Worm (Caenorhabditis elegans) whole organism, young adult: ENCODE results near the gene gon-14.
"Not testable (repeated sequence)": the region's sequence is repeated elsewhere in the genome, so short reads cannot be mapped to it uniquely, and the experiment has no call there.

Experiments
- F49E8.2 ChIP-seq: sonication (generic microtip); optimal IDR thresholded peaks from 3 replicates; lab custom pipeline; 2017; ENCODE audit warnings: missing genetic modification characterization, mild to moderate bottlenecking, missing compliant biosample characterization, antibody characterized with exemption, moderate library complexity; ENCODE audit not compliant: insufficient read depth
- K11D2.4 ChIP-seq: fragments of 200-800 bp; sonication (Bioruptor generic); IDR thresholded peaks from 2 replicates; pipeline ENCODE4 v1.3.6; 2022; ENCODE audit warnings: missing genetic modification reagents, missing genetic modification characterization, missing compliant biosample characterization
- ama-1 ChIP-seq, 3 experiments: fragments of 150-350 bp in 1 of 3; sonication (generic microtip) in 2 of 3; optimal IDR thresholded peaks; 2 replicates each; lab custom pipeline; 2014 to 2018; ENCODE audit warnings: missing biosample characterization in 2 of 3, missing genetic modification characterization in 2 of 3, missing genetic modification reagents in 2 of 3
- bed-2 ChIP-seq: fragments of 200-800 bp; sonication (Bioruptor generic); IDR thresholded peaks from 2 replicates; pipeline ENCODE4 v1.3.6; 2022; ENCODE audit warnings: missing genetic modification reagents, missing genetic modification characterization, missing compliant biosample characterization
- ceh-79 ChIP-seq: sonication (generic microtip); optimal IDR thresholded peaks from 2 replicates; lab custom pipeline; 2017; ENCODE audit warnings: mild to moderate bottlenecking, missing genetic modification characterization, missing compliant biosample characterization
- dpl-1 ChIP-seq: fragments of 150-350 bp; optimal IDR thresholded peaks from 2 replicates; lab custom pipeline; 2014; ENCODE audit warnings: missing biosample characterization, missing genetic modification reagents, missing genetic modification characterization
- nfya-1 ChIP-seq: sonication (generic microtip); optimal IDR thresholded peaks from 2 replicates; lab custom pipeline; 2017; ENCODE audit warnings: antibody characterized with exemption, missing compliant biosample characterization, missing genetic modification characterization, borderline replicate concordance; ENCODE audit not compliant: insufficient read depth
- sea-2 ChIP-seq: fragments of 200-800 bp; sonication (Bioruptor generic); IDR thresholded peaks from 2 replicates; pipeline ENCODE4 v1.3.6; 2022; ENCODE audit warnings: missing genetic modification characterization, missing compliant biosample characterization
- ztf-25 ChIP-seq: fragments of 200-800 bp; sonication (Bioruptor generic); IDR thresholded peaks from 2 replicates; pipeline ENCODE4 v1.3.6; 2022; ENCODE audit warnings: missing genetic modification reagents, missing genetic modification characterization, missing compliant biosample characterization

ce11 chrV:6581762-6582161 is 29.2 kb downstream of the gon-14 start, which contains the start of gene ZK1055.4:
- TF ChIP-seq ama-1 (optimal IDR thresholded peaks at IDR 0.05; lab: Kevin White, UChicago); ama-1 (GFP tag; optimal IDR thresholded peaks at IDR 0.05; lab: Kevin White, UChicago); F49E8.2 (tag; lab: Kevin White, UChicago); dpl-1 (GFP tag; lab: Kevin White, UChicago); ztf-25 (GFP tag; lab: Robert Waterston, UW); nfya-1 (tag; lab: Kevin White, UChicago); bed-2 (GFP tag; lab: Robert Waterston, UW); K11D2.4 (GFP tag; lab: Robert Waterston, UW); sea-2 (GFP tag; lab: Robert Waterston, UW); ceh-79: not testable (repeated sequence)
